Fruit fly (Drosophila melanogaster) whole organism, prepupa: Measurements from ENCODE around the gene Teh1.

Experiments
- Blimp-1 ChIP-seq: fragments of 200-800 bp; sonication (Bioruptor generic); optimal IDR thresholded peaks from 3 replicates; lab custom pipeline; 2017; ENCODE audit warnings: missing biosample characterization, missing genetic modification characterization, mild to moderate bottlenecking, moderate library complexity, missing genetic modification reagents
- CG16779 ChIP-seq: fragments of 200-800 bp; sonication (Bioruptor generic); optimal IDR thresholded peaks from 3 replicates; lab custom pipeline; 2017; ENCODE audit warnings: missing biosample characterization, mild to moderate bottlenecking, missing genetic modification characterization
- achi ChIP-seq: fragments of 200-800 bp; sonication (Bioruptor generic); optimal IDR thresholded peaks from 3 replicates; lab custom pipeline; 2016; ENCODE audit warnings: missing biosample characterization, missing genetic modification characterization

DNA sequence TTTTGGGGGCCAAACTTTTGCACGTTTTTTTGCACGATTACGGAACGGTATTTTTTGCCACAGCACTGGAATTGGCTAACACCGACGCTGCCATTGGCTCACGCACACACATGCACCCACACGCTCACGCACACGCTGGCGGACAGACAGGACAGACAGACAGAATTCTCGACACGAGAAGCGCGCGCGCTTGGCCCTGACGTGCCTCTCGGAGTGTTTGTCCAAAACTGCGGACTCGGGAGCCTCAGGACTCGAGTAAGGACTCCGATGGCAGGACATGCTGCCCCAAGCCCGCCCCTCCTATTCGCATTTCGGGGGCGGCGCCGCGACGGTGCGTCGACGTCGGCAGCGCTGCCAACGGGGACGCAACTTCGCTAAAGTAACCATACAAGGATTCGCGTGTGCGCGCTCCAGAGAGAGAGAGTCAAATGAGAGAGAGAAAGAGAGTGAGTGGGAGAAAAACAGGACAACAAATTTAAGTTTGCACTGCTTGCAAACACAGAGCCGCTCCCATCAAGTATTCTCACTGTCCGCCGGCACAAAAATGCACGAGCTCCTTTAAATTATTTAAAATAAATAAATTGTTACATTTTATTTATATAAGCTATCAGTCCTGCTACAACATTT, at the start of gene Teh1:
- TF ChIP-seq Blimp-1 (GFP tag; lab: Kevin White, UChicago) (no peak), CG16779 (tag; lab: Kevin White, UChicago) (no peak), achi (no peak)
